Worm (Caenorhabditis elegans) whole organism, L2 larva: ENCODE data around the gene ZK899.2.

Experiments
- C34F6.9 ChIP-seq: fragments of 150-350 bp; optimal IDR thresholded peaks from 2 replicates; lab custom pipeline; 2014; ENCODE audit warnings: missing biosample characterization, missing genetic modification characterization
- F13H6.1 ChIP-seq: sonication (generic microtip); optimal IDR thresholded peaks from 2 replicates; lab custom pipeline; 2016; ENCODE audit warnings: missing genetic modification characterization, missing compliant biosample characterization
- R02D3.7 ChIP-seq: fragments of 150-350 bp; optimal IDR thresholded peaks from 2 replicates; lab custom pipeline; 2014; ENCODE audit warnings: missing biosample characterization, missing genetic modification characterization
- Y55F3AM.14 ChIP-seq: fragments of 200-800 bp; sonication (Bioruptor generic); optimal IDR thresholded peaks from 2 replicates; lab custom pipeline; 2018; ENCODE audit warnings: mild to moderate bottlenecking, missing genetic modification characterization, missing compliant biosample characterization
- ZK546.5 ChIP-seq: sonication (generic microtip); optimal IDR thresholded peaks from 2 replicates; lab custom pipeline; 2017; ENCODE audit warnings: missing biosample characterization, missing genetic modification characterization
- alr-1 ChIP-seq: fragments of 150-350 bp; optimal IDR thresholded peaks from 2 replicates; lab custom pipeline; 2014; ENCODE audit warnings: missing biosample characterization, missing genetic modification characterization
- aly-2 ChIP-seq: fragments of 150-350 bp; optimal IDR thresholded peaks from 2 replicates; lab custom pipeline; 2014; ENCODE audit warnings: missing biosample characterization, missing genetic modification characterization
- ama-1 ChIP-seq: fragments of 150-350 bp; optimal IDR thresholded peaks from 2 replicates; lab custom pipeline; 2018; ENCODE audit warnings: inconsistent platforms
- blmp-1 ChIP-seq: sonication (generic microtip); optimal IDR thresholded peaks from 2 replicates; lab custom pipeline; 2017; ENCODE audit warnings: missing genetic modification characterization, mild to moderate bottlenecking, missing compliant biosample characterization, antibody characterized with exemption, moderate library complexity; ENCODE audit not compliant: insufficient read depth
- ceh-16 ChIP-seq: fragments of 150-350 bp; optimal IDR thresholded peaks from 2 replicates; lab custom pipeline; 2014; ENCODE audit warnings: missing biosample characterization, missing genetic modification characterization
- ceh-82 ChIP-seq: fragments of 150-350 bp; optimal IDR thresholded peaks from 2 replicates; lab custom pipeline; 2014; ENCODE audit warnings: missing biosample characterization, missing genetic modification characterization
- crh-2 ChIP-seq: sonication (generic microtip); optimal IDR thresholded peaks from 2 replicates; lab custom pipeline; 2017; ENCODE audit warnings: missing biosample characterization, missing genetic modification characterization
- dmd-4 ChIP-seq: sonication (generic microtip); optimal IDR thresholded peaks from 2 replicates; lab custom pipeline; 2017; ENCODE audit warnings: missing biosample characterization, missing genetic modification characterization
- egl-27 ChIP-seq: sonication (generic microtip); optimal IDR thresholded peaks from 3 replicates; lab custom pipeline; 2017; ENCODE audit warnings: missing biosample characterization, missing genetic modification reagents, missing genetic modification characterization
- elt-1 ChIP-seq: fragments of 150-350 bp; optimal IDR thresholded peaks from 2 replicates; lab custom pipeline; 2014; ENCODE audit warnings: missing biosample characterization, missing genetic modification characterization
- elt-3 ChIP-seq: sonication (generic microtip); optimal IDR thresholded peaks from 2 replicates; lab custom pipeline; 2017; ENCODE audit warnings: missing biosample characterization, missing genetic modification characterization
- fos-1 ChIP-seq: fragments of 150-350 bp; optimal IDR thresholded peaks from 2 replicates; lab custom pipeline; 2014; ENCODE audit warnings: missing biosample characterization, missing genetic modification characterization
- gmeb-1 ChIP-seq: fragments of 150-350 bp; optimal IDR thresholded peaks from 2 replicates; lab custom pipeline; 2014; ENCODE audit warnings: missing biosample characterization, missing genetic modification characterization
- lin-11 ChIP-seq: fragments of 150-350 bp; sonication (generic microtip); optimal IDR thresholded peaks from 2 replicates; lab custom pipeline; 2014; ENCODE audit warnings: missing biosample characterization, missing genetic modification characterization, inconsistent platforms, mixed read lengths
- lin-13 ChIP-seq: fragments of 150-350 bp; optimal IDR thresholded peaks from 2 replicates; lab custom pipeline; 2014; ENCODE audit warnings: missing biosample characterization, missing genetic modification reagents, missing genetic modification characterization
- lin-39 ChIP-seq: fragments of 150-350 bp; optimal IDR thresholded peaks from 2 replicates; lab custom pipeline; 2014; ENCODE audit warnings: missing biosample characterization, missing genetic modification reagents, missing genetic modification characterization
- lsy-2 ChIP-seq, 2 experiments: fragments of 150-350 bp in 1 of 2; sonication (generic microtip) in 1 of 2; optimal IDR thresholded peaks; 2 replicates each; lab custom pipeline; 2014 to 2017; ENCODE audit warnings: missing biosample characterization in 2 of 2, missing genetic modification characterization in 2 of 2
- mab-5 ChIP-seq: fragments of 150-350 bp; optimal IDR thresholded peaks from 2 replicates; lab custom pipeline; 2014; ENCODE audit warnings: missing biosample characterization, missing genetic modification characterization
- mbf-1 ChIP-seq: sonication (generic microtip); optimal IDR thresholded peaks from 2 replicates; lab custom pipeline; 2017; ENCODE audit warnings: missing biosample characterization, missing genetic modification characterization
- mdl-1 ChIP-seq, 2 experiments: fragments of 150-350 bp in 1 of 2; sonication (generic microtip) in 1 of 2; optimal IDR thresholded peaks; 2 replicates each; lab custom pipeline; 2017; ENCODE audit warnings: missing biosample characterization in 2 of 2, missing genetic modification characterization in 2 of 2
- nhr-10 ChIP-seq: sonication (generic microtip); optimal IDR thresholded peaks from 2 replicates; lab custom pipeline; 2017; ENCODE audit warnings: missing biosample characterization, missing genetic modification characterization
- nhr-11 ChIP-seq: fragments of 150-350 bp; optimal IDR thresholded peaks from 2 replicates; lab custom pipeline; 2014; ENCODE audit warnings: missing biosample characterization, missing genetic modification characterization
- nhr-12 ChIP-seq: fragments of 150-350 bp; optimal IDR thresholded peaks from 2 replicates; lab custom pipeline; 2014; ENCODE audit warnings: missing biosample characterization, missing genetic modification characterization
- nhr-129 ChIP-seq: fragments of 150-350 bp; optimal IDR thresholded peaks from 2 replicates; lab custom pipeline; 2014; ENCODE audit warnings: missing biosample characterization, missing genetic modification characterization
- nhr-21 ChIP-seq: fragments of 150-350 bp; optimal IDR thresholded peaks from 2 replicates; lab custom pipeline; 2014; ENCODE audit warnings: missing biosample characterization, missing genetic modification characterization
- nhr-23 ChIP-seq: fragments of 150-350 bp; optimal IDR thresholded peaks from 2 replicates; lab custom pipeline; 2014; ENCODE audit warnings: missing biosample characterization, missing genetic modification reagents, missing genetic modification characterization
- nhr-237 ChIP-seq: fragments of 150-350 bp; optimal IDR thresholded peaks from 2 replicates; lab custom pipeline; 2014; ENCODE audit warnings: missing biosample characterization, missing genetic modification characterization
- nhr-25 ChIP-seq: fragments of 150-350 bp; sonication (generic microtip); optimal IDR thresholded peaks from 3 replicates; lab custom pipeline; 2014; ENCODE audit warnings: missing biosample characterization, missing genetic modification characterization
- nhr-6 ChIP-seq: fragments of 150-350 bp; optimal IDR thresholded peaks from 2 replicates; lab custom pipeline; 2014; ENCODE audit warnings: missing biosample characterization, missing genetic modification characterization
- nhr-77 ChIP-seq: fragments of 150-350 bp; optimal IDR thresholded peaks from 2 replicates; lab custom pipeline; 2014; ENCODE audit warnings: missing biosample characterization, missing genetic modification characterization
- peb-1 ChIP-seq: fragments of 150-350 bp; optimal IDR thresholded peaks from 2 replicates; lab custom pipeline; 2014; ENCODE audit warnings: missing biosample characterization, missing genetic modification characterization
- sem-4 ChIP-seq: fragments of 150-350 bp; optimal IDR thresholded peaks from 2 replicates; lab custom pipeline; 2014; ENCODE audit warnings: missing biosample characterization, missing genetic modification reagents, missing genetic modification characterization
- skn-1 ChIP-seq: sonication (generic microtip); optimal IDR thresholded peaks from 2 replicates; lab custom pipeline; 2017; ENCODE audit warnings: missing biosample characterization, missing genetic modification characterization
- sma-3 ChIP-seq: sonication (generic microtip); optimal IDR thresholded peaks from 2 replicates; lab custom pipeline; 2016; ENCODE audit warnings: missing genetic modification reagents, missing genetic modification characterization, missing compliant biosample characterization
- sma-9 ChIP-seq, 2 experiments: fragments of 150-350 bp in 1 of 2; sonication (generic microtip) in 1 of 2; optimal IDR thresholded peaks; 2 replicates each; lab custom pipeline; 2014 to 2016; ENCODE audit warnings: missing genetic modification characterization in 2 of 2, mild to moderate bottlenecking in 1 of 2, missing biosample characterization in 1 of 2, missing compliant biosample characterization in 1 of 2, missing genetic modification reagents in 1 of 2, moderate library complexity in 1 of 2
- snpc-4 ChIP-seq: fragments of 150-350 bp; optimal IDR thresholded peaks from 2 replicates; lab custom pipeline; 2014; ENCODE audit warnings: missing biosample characterization, missing genetic modification characterization
- unc-39 ChIP-seq: fragments of 150-350 bp; optimal IDR thresholded peaks from 2 replicates; lab custom pipeline; 2014; ENCODE audit warnings: missing biosample characterization, missing genetic modification characterization
- unc-55 ChIP-seq: fragments of 150-350 bp; sonication (generic microtip); optimal IDR thresholded peaks from 3 replicates; lab custom pipeline; 2014; ENCODE audit warnings: missing biosample characterization, missing genetic modification reagents, missing genetic modification characterization
- unc-62 ChIP-seq: fragments of 150-350 bp; optimal IDR thresholded peaks from 2 replicates; lab custom pipeline; 2014; ENCODE audit warnings: missing biosample characterization, missing genetic modification reagents, missing genetic modification characterization
- zag-1 ChIP-seq: fragments of 150-350 bp; optimal IDR thresholded peaks from 2 replicates; lab custom pipeline; 2014; ENCODE audit warnings: missing biosample characterization, missing genetic modification characterization
- ztf-1 ChIP-seq: fragments of 200-800 bp; sonication (Bioruptor generic); conservative IDR thresholded peaks from 2 replicates; pipeline ENCODE4 v1.3.6; 2022; ENCODE audit warnings: missing genetic modification characterization, missing compliant biosample characterization
- ztf-11 ChIP-seq: sonication (generic microtip); optimal IDR thresholded peaks from 2 replicates; lab custom pipeline; 2017; ENCODE audit warnings: missing biosample characterization, missing genetic modification characterization
- ztf-4 ChIP-seq: fragments of 150-350 bp; optimal IDR thresholded peaks from 2 replicates; lab custom pipeline; 2014; ENCODE audit warnings: missing biosample characterization, missing genetic modification characterization

Gene ZK899.2

DNA sequence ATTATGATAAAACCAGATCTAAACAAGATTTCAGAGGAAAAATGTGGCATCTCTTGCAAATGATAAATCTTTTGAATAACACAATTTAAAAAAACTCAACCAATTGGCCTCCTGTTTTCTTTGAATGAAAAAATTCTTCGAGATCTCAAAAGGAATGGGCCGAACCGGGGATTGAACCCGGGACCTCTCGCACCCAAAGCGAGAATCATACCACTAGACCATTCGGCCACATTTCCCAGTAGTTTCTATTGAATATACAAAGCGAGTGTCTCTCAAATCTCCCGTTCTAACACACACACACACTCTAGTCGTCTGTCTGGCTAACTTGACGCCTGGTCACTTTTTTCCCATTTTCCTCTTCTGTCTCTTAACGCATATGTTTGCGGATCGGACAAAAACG, 15.8 kb upstream of the ZK899.2 start (continued):
- TF ChIP-seq alr-1 (tag; lab: Kevin White, UChicago): no peak
- TF ChIP-seq R02D3.7: no peak
- TF ChIP-seq unc-62 (GFP tag; lab: Kevin White, UChicago): no peak
- no peak for TF ChIP-seq lin-39 (tag; lab: Kevin White, UChicago)
- no peak for TF ChIP-seq nhr-23

DNA sequence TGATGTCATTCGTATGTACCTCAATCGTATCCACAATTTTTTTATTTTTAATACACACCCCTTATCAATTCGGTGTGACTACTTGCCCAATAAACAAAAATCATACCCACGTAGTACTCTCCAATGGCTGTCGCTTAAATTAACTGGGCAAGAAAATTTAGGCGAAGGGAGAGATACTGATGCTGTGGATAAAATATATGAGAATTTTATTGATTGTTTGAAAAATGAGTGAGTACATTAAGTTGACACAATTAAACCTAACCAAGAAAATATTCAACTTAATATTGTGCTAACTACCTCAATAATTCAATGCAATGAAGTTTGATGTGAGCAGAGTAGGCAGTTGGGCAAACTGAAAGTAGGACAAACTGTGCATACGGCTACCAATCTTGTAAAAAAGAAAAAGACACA, 13.9 kb upstream of the ZK899.2 start:
- TF ChIP-seq aly-2 (tag; lab: Kevin White, UChicago): peak; percentile 98
- peak; percentile 100 for TF ChIP-seq fos-1 (tag; lab: Kevin White, UChicago)
- TF ChIP-seq sem-4 (tag; lab: Kevin White, UChicago): peak; percentile 98
- peak; percentile 79 for TF ChIP-seq mbf-1 (tag; lab: Kevin White, UChicago)
- TF ChIP-seq nhr-21 (tag; lab: Kevin White, UChicago): peak; percentile 100
- peak; percentile 100 for TF ChIP-seq crh-2 (tag; lab: Kevin White, UChicago)
- peak; percentile 95 for TF ChIP-seq gmeb-1
- TF ChIP-seq ceh-82: peak; percentile 96
- TF ChIP-seq ztf-4 (tag; lab: Kevin White, UChicago): peak; percentile 98
- TF ChIP-seq ceh-16 (tag; lab: Kevin White, UChicago): peak; percentile 95
- peak; percentile 86 for TF ChIP-seq elt-3 (tag; lab: Kevin White, UChicago)
- TF ChIP-seq nhr-237 (tag; lab: Kevin White, UChicago): peak; percentile 100
- peak; percentile 86 for TF ChIP-seq dmd-4 (tag; lab: Kevin White, UChicago)
- no peak for TF ChIP-seq elt-1
- peak; percentile 90 for TF ChIP-seq snpc-4
- TF ChIP-seq nhr-11 (tag; lab: Kevin White, UChicago): peak; percentile 85
- peak; percentile 48 for TF ChIP-seq peb-1 (tag; lab: Kevin White, UChicago)
- peak; percentile 82 for TF ChIP-seq R02D3.7
- TF ChIP-seq Y55F3AM.14 (GFP tag; lab: Kevin White, UChicago): peak; percentile 96
- TF ChIP-seq lin-11: peak; percentile 63
- TF ChIP-seq lin-39 (tag; lab: Kevin White, UChicago): peak; percentile 99
- TF ChIP-seq mdl-1 (tag; optimal IDR thresholded peaks at IDR 0.05; lab: Kevin White, UChicago): peak; percentile 88 to 95
- TF ChIP-seq nhr-25 (tag; lab: Kevin White, UChicago): peak; percentile 99
- TF ChIP-seq blmp-1 (tag; lab: Kevin White, UChicago): peak; percentile 93
- peak; percentile 86 for TF ChIP-seq ztf-11 (tag; lab: Kevin White, UChicago)
- peak; percentile 99 for TF ChIP-seq egl-27 (tag; lab: Kevin White, UChicago)
- no peak for TF ChIP-seq ama-1
- peak; percentile 84 for TF ChIP-seq ZK546.5
- TF ChIP-seq sma-3 (GFP tag; lab: Kevin White, UChicago): peak; percentile 99
- peak; percentile 99 for TF ChIP-seq lin-13
- TF ChIP-seq zag-1 (tag; lab: Kevin White, UChicago): peak; percentile 99
- peak; percentile 99 for TF ChIP-seq nhr-10 (tag; lab: Kevin White, UChicago)
- no peak for TF ChIP-seq nhr-23
- TF ChIP-seq ztf-1 (GFP tag; lab: Robert Waterston, UW): no peak
- peak; percentile 82 for TF ChIP-seq nhr-12
- peak; percentile 99 for TF ChIP-seq C34F6.9 (tag; lab: Kevin White, UChicago)
- TF ChIP-seq F13H6.1 (tag; lab: Kevin White, UChicago): peak; percentile 99
- TF ChIP-seq mab-5 (tag; lab: Kevin White, UChicago): peak; percentile 98
- TF ChIP-seq lsy-2 (tag; optimal IDR thresholded peaks at IDR 0.05; lab: Kevin White, UChicago): peak; percentile 96 to 98
- TF ChIP-seq unc-62 (GFP tag; lab: Kevin White, UChicago): peak; percentile 97
- peak; percentile 100 for TF ChIP-seq unc-55
- TF ChIP-seq nhr-6 (tag; lab: Kevin White, UChicago): peak; percentile 99
- TF ChIP-seq unc-39 (tag; lab: Kevin White, UChicago): peak; percentile 88
- peak; percentile 39 for TF ChIP-seq alr-1 (tag; lab: Kevin White, UChicago)
- TF ChIP-seq nhr-129: peak; percentile 100
- TF ChIP-seq nhr-77: peak; percentile 100
- peak; percentile 97 for TF ChIP-seq skn-1 (tag; lab: Kevin White, UChicago)
- TF ChIP-seq sma-9 (GFP tag; optimal IDR thresholded peaks at IDR 0.05; lab: Kevin White, UChicago): peak; percentile 99
- no peak for TF ChIP-seq sma-9 (tag; optimal IDR thresholded peaks at IDR 0.05; lab: Kevin White, UChicago)
